Worm (Caenorhabditis elegans) whole organism, mixed stage, embryonic: Measurements from ENCODE around the gene brf-1.

Source experiments
- ham-2 ChIP-seq: fragments of 200-800 bp; sonication (Bioruptor generic); optimal IDR thresholded peaks from 2 replicates; lab custom pipeline; 2018; ENCODE audit warnings: mild to moderate bottlenecking, missing genetic modification characterization, missing compliant biosample characterization
- lin-13 ChIP-seq: fragments of 150-350 bp; optimal IDR thresholded peaks from 2 replicates; lab custom pipeline; 2014; ENCODE audit warnings: missing biosample characterization, missing genetic modification characterization
- unc-39 ChIP-seq: fragments of 150-350 bp; optimal IDR thresholded peaks from 2 replicates; lab custom pipeline; 2014; ENCODE audit warnings: missing biosample characterization, missing genetic modification characterization
- zip-8 ChIP-seq: fragments of 150-350 bp; optimal IDR thresholded peaks from 2 replicates; lab custom pipeline; 2014; ENCODE audit warnings: missing biosample characterization, missing genetic modification characterization
- ztf-11 ChIP-seq: fragments of 150-350 bp; optimal IDR thresholded peaks from 2 replicates; lab custom pipeline; 2014; ENCODE audit warnings: missing biosample characterization, missing genetic modification characterization

ce11 chrII:7326199-7326598 lies 20.5 kb downstream of the brf-1 start:
- TF ChIP-seq lin-13 (tag; lab: Kevin White, UChicago) (no peak), unc-39 (no peak), ztf-11 (no peak), zip-8 (tag; lab: Kevin White, UChicago) (no peak), ham-2 (GFP tag; lab: Kevin White, UChicago) (no peak)
